Worm (Caenorhabditis elegans) whole organism, L2 larva: ENCODE results near the gene B0513.4.

Experiments
- C34F6.9 ChIP-seq: fragments of 150-350 bp; optimal IDR thresholded peaks from 2 replicates; lab custom pipeline; 2014; ENCODE audit warnings: missing biosample characterization, missing genetic modification characterization
- Y55F3AM.14 ChIP-seq: fragments of 200-800 bp; sonication (Bioruptor generic); optimal IDR thresholded peaks from 2 replicates; lab custom pipeline; 2018; ENCODE audit warnings: mild to moderate bottlenecking, missing genetic modification characterization, missing compliant biosample characterization
- ZK546.5 ChIP-seq: sonication (generic microtip); optimal IDR thresholded peaks from 2 replicates; lab custom pipeline; 2017; ENCODE audit warnings: missing biosample characterization, missing genetic modification characterization
- alr-1 ChIP-seq: fragments of 150-350 bp; optimal IDR thresholded peaks from 2 replicates; lab custom pipeline; 2014; ENCODE audit warnings: missing biosample characterization, missing genetic modification characterization
- aly-2 ChIP-seq: fragments of 150-350 bp; optimal IDR thresholded peaks from 2 replicates; lab custom pipeline; 2014; ENCODE audit warnings: missing biosample characterization, missing genetic modification characterization
- ama-1 ChIP-seq: fragments of 150-350 bp; optimal IDR thresholded peaks from 2 replicates; lab custom pipeline; 2018; ENCODE audit warnings: inconsistent platforms
- blmp-1 ChIP-seq: sonication (generic microtip); optimal IDR thresholded peaks from 2 replicates; lab custom pipeline; 2017; ENCODE audit warnings: missing genetic modification characterization, mild to moderate bottlenecking, missing compliant biosample characterization, antibody characterized with exemption, moderate library complexity; ENCODE audit not compliant: insufficient read depth
- ceh-16 ChIP-seq: fragments of 150-350 bp; optimal IDR thresholded peaks from 2 replicates; lab custom pipeline; 2014; ENCODE audit warnings: missing biosample characterization, missing genetic modification characterization
- ceh-82 ChIP-seq: fragments of 150-350 bp; optimal IDR thresholded peaks from 2 replicates; lab custom pipeline; 2014; ENCODE audit warnings: missing biosample characterization, missing genetic modification characterization
- crh-2 ChIP-seq: sonication (generic microtip); optimal IDR thresholded peaks from 2 replicates; lab custom pipeline; 2017; ENCODE audit warnings: missing biosample characterization, missing genetic modification characterization
- dmd-4 ChIP-seq: sonication (generic microtip); optimal IDR thresholded peaks from 2 replicates; lab custom pipeline; 2017; ENCODE audit warnings: missing biosample characterization, missing genetic modification characterization
- egl-27 ChIP-seq: sonication (generic microtip); optimal IDR thresholded peaks from 3 replicates; lab custom pipeline; 2017; ENCODE audit warnings: missing biosample characterization, missing genetic modification reagents, missing genetic modification characterization
- elt-3 ChIP-seq: sonication (generic microtip); optimal IDR thresholded peaks from 2 replicates; lab custom pipeline; 2017; ENCODE audit warnings: missing biosample characterization, missing genetic modification characterization
- gmeb-1 ChIP-seq: fragments of 150-350 bp; optimal IDR thresholded peaks from 2 replicates; lab custom pipeline; 2014; ENCODE audit warnings: missing biosample characterization, missing genetic modification characterization
- lin-11 ChIP-seq: fragments of 150-350 bp; sonication (generic microtip); optimal IDR thresholded peaks from 2 replicates; lab custom pipeline; 2014; ENCODE audit warnings: missing biosample characterization, missing genetic modification characterization, inconsistent platforms, mixed read lengths
- lin-13 ChIP-seq: fragments of 150-350 bp; optimal IDR thresholded peaks from 2 replicates; lab custom pipeline; 2014; ENCODE audit warnings: missing biosample characterization, missing genetic modification reagents, missing genetic modification characterization
- lin-39 ChIP-seq: fragments of 150-350 bp; optimal IDR thresholded peaks from 2 replicates; lab custom pipeline; 2014; ENCODE audit warnings: missing biosample characterization, missing genetic modification reagents, missing genetic modification characterization
- lsy-2 ChIP-seq, 2 experiments: fragments of 150-350 bp in 1 of 2; sonication (generic microtip) in 1 of 2; optimal IDR thresholded peaks; 2 replicates each; lab custom pipeline; 2014 to 2017; ENCODE audit warnings: missing biosample characterization in 2 of 2, missing genetic modification characterization in 2 of 2
- mab-5 ChIP-seq: fragments of 150-350 bp; optimal IDR thresholded peaks from 2 replicates; lab custom pipeline; 2014; ENCODE audit warnings: missing biosample characterization, missing genetic modification characterization
- mbf-1 ChIP-seq: sonication (generic microtip); optimal IDR thresholded peaks from 2 replicates; lab custom pipeline; 2017; ENCODE audit warnings: missing biosample characterization, missing genetic modification characterization
- mdl-1 ChIP-seq, 2 experiments: fragments of 150-350 bp in 1 of 2; sonication (generic microtip) in 1 of 2; optimal IDR thresholded peaks; 2 replicates each; lab custom pipeline; 2017; ENCODE audit warnings: missing biosample characterization in 2 of 2, missing genetic modification characterization in 2 of 2
- nhr-21 ChIP-seq: fragments of 150-350 bp; optimal IDR thresholded peaks from 2 replicates; lab custom pipeline; 2014; ENCODE audit warnings: missing biosample characterization, missing genetic modification characterization
- nhr-23 ChIP-seq: fragments of 150-350 bp; optimal IDR thresholded peaks from 2 replicates; lab custom pipeline; 2014; ENCODE audit warnings: missing biosample characterization, missing genetic modification reagents, missing genetic modification characterization
- nhr-237 ChIP-seq: fragments of 150-350 bp; optimal IDR thresholded peaks from 2 replicates; lab custom pipeline; 2014; ENCODE audit warnings: missing biosample characterization, missing genetic modification characterization
- nhr-25 ChIP-seq: fragments of 150-350 bp; sonication (generic microtip); optimal IDR thresholded peaks from 3 replicates; lab custom pipeline; 2014; ENCODE audit warnings: missing biosample characterization, missing genetic modification characterization
- nhr-6 ChIP-seq: fragments of 150-350 bp; optimal IDR thresholded peaks from 2 replicates; lab custom pipeline; 2014; ENCODE audit warnings: missing biosample characterization, missing genetic modification characterization
- nhr-77 ChIP-seq: fragments of 150-350 bp; optimal IDR thresholded peaks from 2 replicates; lab custom pipeline; 2014; ENCODE audit warnings: missing biosample characterization, missing genetic modification characterization
- peb-1 ChIP-seq: fragments of 150-350 bp; optimal IDR thresholded peaks from 2 replicates; lab custom pipeline; 2014; ENCODE audit warnings: missing biosample characterization, missing genetic modification characterization
- skn-1 ChIP-seq: sonication (generic microtip); optimal IDR thresholded peaks from 2 replicates; lab custom pipeline; 2017; ENCODE audit warnings: missing biosample characterization, missing genetic modification characterization
- sma-9 ChIP-seq, 2 experiments: fragments of 150-350 bp in 1 of 2; sonication (generic microtip) in 1 of 2; optimal IDR thresholded peaks; 2 replicates each; lab custom pipeline; 2014 to 2016; ENCODE audit warnings: missing genetic modification characterization in 2 of 2, mild to moderate bottlenecking in 1 of 2, missing biosample characterization in 1 of 2, missing compliant biosample characterization in 1 of 2, missing genetic modification reagents in 1 of 2, moderate library complexity in 1 of 2
- snpc-4 ChIP-seq: fragments of 150-350 bp; optimal IDR thresholded peaks from 2 replicates; lab custom pipeline; 2014; ENCODE audit warnings: missing biosample characterization, missing genetic modification characterization
- unc-39 ChIP-seq: fragments of 150-350 bp; optimal IDR thresholded peaks from 2 replicates; lab custom pipeline; 2014; ENCODE audit warnings: missing biosample characterization, missing genetic modification characterization
- unc-55 ChIP-seq: fragments of 150-350 bp; sonication (generic microtip); optimal IDR thresholded peaks from 3 replicates; lab custom pipeline; 2014; ENCODE audit warnings: missing biosample characterization, missing genetic modification reagents, missing genetic modification characterization
- unc-62 ChIP-seq: fragments of 150-350 bp; optimal IDR thresholded peaks from 2 replicates; lab custom pipeline; 2014; ENCODE audit warnings: missing biosample characterization, missing genetic modification reagents, missing genetic modification characterization
- ztf-1 ChIP-seq: fragments of 200-800 bp; sonication (Bioruptor generic); conservative IDR thresholded peaks from 2 replicates; pipeline ENCODE4 v1.3.6; 2022; ENCODE audit warnings: missing genetic modification characterization, missing compliant biosample characterization
- ztf-11 ChIP-seq: sonication (generic microtip); optimal IDR thresholded peaks from 2 replicates; lab custom pipeline; 2017; ENCODE audit warnings: missing biosample characterization, missing genetic modification characterization
- ztf-4 ChIP-seq: fragments of 150-350 bp; optimal IDR thresholded peaks from 2 replicates; lab custom pipeline; 2014; ENCODE audit warnings: missing biosample characterization, missing genetic modification characterization

The B0513.4 gene

ce11 chrIV:13879851-13880250 is at the start of gene B0513.4:
Gene B0513.4 (plus strand): TSS chrIV:13880151.
- TF ChIP-seq nhr-25 (tag; lab: Kevin White, UChicago) = no peak
- TF ChIP-seq mbf-1 (tag; lab: Kevin White, UChicago) = no peak
- TF ChIP-seq C34F6.9 = no peak
- no peak for TF ChIP-seq mdl-1 (tag; optimal IDR thresholded peaks at IDR 0.05; lab: Kevin White, UChicago)
- no peak for TF ChIP-seq unc-62
- TF ChIP-seq ceh-82 (tag; lab: Kevin White, UChicago) = no peak
- TF ChIP-seq nhr-77 = no peak
- no peak for TF ChIP-seq nhr-21 (tag; lab: Kevin White, UChicago)
- TF ChIP-seq sma-9 (GFP tag; optimal IDR thresholded peaks at IDR 0.05; lab: Kevin White, UChicago) = no peak
- no peak for TF ChIP-seq sma-9 (tag; optimal IDR thresholded peaks at IDR 0.05; lab: Kevin White, UChicago)
- TF ChIP-seq unc-55 (GFP tag; lab: Kevin White, UChicago) = no peak
- no peak for TF ChIP-seq ZK546.5
- TF ChIP-seq crh-2 (tag; lab: Kevin White, UChicago) = no peak
- TF ChIP-seq alr-1 (tag; lab: Kevin White, UChicago) = no peak
- TF ChIP-seq egl-27 (tag; lab: Kevin White, UChicago) = no peak
- no peak for TF ChIP-seq Y55F3AM.14
- TF ChIP-seq ztf-11 = no peak
- no peak for TF ChIP-seq gmeb-1 (tag; lab: Kevin White, UChicago)
- TF ChIP-seq ama-1 (lab: Kevin White, UChicago) = no peak

- TF ChIP-seq ZK546.5 (no peak), ceh-16 (no peak), peb-1 (no peak), ztf-4 (tag; lab: Kevin White, UChicago) (no peak), snpc-4 (tag; lab: Kevin White, UChicago) (no peak), mbf-1 (tag; lab: Kevin White, UChicago) (no peak), mab-5 (tag; lab: Kevin White, UChicago) (no peak), ztf-11 (no peak), crh-2 (tag; lab: Kevin White, UChicago) (no peak), blmp-1 (no peak), nhr-237 (tag; lab: Kevin White, UChicago) (no peak), dmd-4 (no peak), skn-1 (tag; lab: Kevin White, UChicago) (no peak), lsy-2 (tag; optimal IDR thresholded peaks at IDR 0.05; lab: Kevin White, UChicago) (no peak), elt-3 (no peak)
- TF ChIP-seq, all 48 proteins: peak for 0
Observed at ce11 chrIV:13834394-13835129, 45.4 kb upstream of the B0513.4 start.

ce11 chrIV:13836290-13836689 is 43.7 kb upstream of the B0513.4 start, which contains the start of gene H08M01.1:
Gene H08M01.1 (minus strand): TSS chrIV:13836390.
- TF ChIP-seq ztf-4 (tag; lab: Kevin White, UChicago) (no peak), ztf-1 (GFP tag; lab: Robert Waterston, UW) (no peak), unc-39 (tag; lab: Kevin White, UChicago) (no peak), lin-13 (GFP tag; lab: Kevin White, UChicago) (no peak), alr-1 (tag; lab: Kevin White, UChicago) (no peak), nhr-237 (tag; lab: Kevin White, UChicago) (no peak), unc-62 (no peak), ama-1 (lab: Kevin White, UChicago) (no peak), ceh-16 (no peak), nhr-23 (no peak), ztf-11 (no peak), aly-2 (tag; lab: Kevin White, UChicago) (no peak), lin-11 (tag; lab: Kevin White, UChicago) (no peak), nhr-6 (tag; lab: Kevin White, UChicago) (no peak), C34F6.9 (no peak), unc-55 (GFP tag; lab: Kevin White, UChicago) (no peak), mbf-1 (tag; lab: Kevin White, UChicago) (no peak), elt-3 (no peak), lin-39 (tag; lab: Kevin White, UChicago) (no peak)
